Fruit fly (Drosophila melanogaster) whole organism, wandering third instar larva: ENCODE data around the gene MCTS1.

ENCODE experiments used
- Dfd ChIP-seq: fragments of >200 bp; optimal IDR thresholded peaks from 2 replicates; lab custom pipeline; 2017; ENCODE audit warnings: missing biosample characterization, missing genetic modification characterization
- rgr ChIP-seq: fragments of 200-800 bp; sonication (Bioruptor generic); optimal IDR thresholded peaks from 3 replicates; lab custom pipeline; 2016; ENCODE audit warnings: missing biosample characterization, mild to moderate bottlenecking, missing genetic modification characterization
- usp ChIP-seq: fragments of >200 bp; optimal IDR thresholded peaks from 2 replicates; lab custom pipeline; 2017; ENCODE audit warnings: missing biosample characterization, missing genetic modification characterization

DNA sequence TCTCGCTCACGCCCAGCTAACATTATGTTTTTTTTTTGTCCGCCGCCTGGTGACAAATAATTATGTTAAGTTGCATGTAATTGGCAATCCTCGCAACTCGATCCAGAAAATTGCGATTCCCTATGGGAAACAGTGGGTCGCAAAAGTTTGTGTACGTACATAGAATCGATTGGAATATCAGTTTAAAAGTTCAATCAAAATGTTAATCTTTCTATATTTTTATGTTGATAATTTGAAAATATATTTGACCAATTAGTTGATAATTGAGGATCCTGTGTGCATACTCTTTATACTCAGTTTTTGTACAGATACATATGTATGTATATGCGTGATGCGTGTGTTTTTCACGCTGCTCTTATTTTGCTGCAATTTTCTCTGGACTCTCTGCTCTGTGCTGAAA, 9.8 kb upstream of the MCTS1 start:
- peak; percentile 18 for TF ChIP-seq rgr
- TF ChIP-seq usp (GFP tag; lab: Kevin White, UChicago): no peak
- no peak for TF ChIP-seq Dfd (GFP tag; lab: Kevin White, UChicago)
